Worm (Caenorhabditis elegans): ENCODE measurements around the gene cdk-11.2.

Gene cdk-11.2

DNA sequence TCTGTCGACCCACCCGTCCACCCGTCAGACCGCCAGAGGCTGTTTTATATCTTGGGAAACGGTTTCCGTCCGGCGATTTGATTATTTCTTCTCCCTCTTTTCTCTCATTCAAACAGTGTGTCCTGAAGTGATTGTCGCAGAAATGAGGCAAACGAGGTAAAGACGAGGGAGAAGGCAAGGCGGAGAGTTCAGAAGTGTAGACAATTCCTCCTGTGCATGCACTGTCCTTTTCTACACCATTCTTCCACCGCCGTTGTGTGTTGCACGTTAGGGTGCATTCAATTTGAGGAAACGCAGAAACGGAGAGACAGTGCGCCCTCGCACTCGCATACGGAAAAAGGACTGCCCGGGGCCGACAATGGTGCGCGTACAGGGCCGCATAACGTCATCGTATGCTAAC lies 23.9 kb downstream of the cdk-11.2 start:
- TF ChIP-seq nhr-237 (tag; optimal IDR thresholded peaks at IDR 0.05) (no peak), ztf-11 (tag; optimal IDR thresholded peaks at IDR 0.05) (peak; percentile 57), unc-39 (tag; optimal IDR thresholded peaks at IDR 0.05) (no peak), mls-2 (tag; optimal IDR thresholded peaks at IDR 0.05) (peak; percentile 44), lin-32 (GFP tag; optimal IDR thresholded peaks at IDR 0.05) (no peak), ceh-43 (GFP tag; optimal IDR thresholded peaks at IDR 0.05) (no peak), bed-3 (GFP tag; optimal IDR thresholded peaks at IDR 0.05) (no peak), unc-62 (GFP tag; optimal IDR thresholded peaks at IDR 0.05) (peak; percentile 75), elt-3 (tag; optimal IDR thresholded peaks at IDR 0.05) (no peak), ces-1 (GFP tag; optimal IDR thresholded peaks at IDR 0.05) (peak; percentile 44), blmp-1 (tag; optimal IDR thresholded peaks at IDR 0.05) (no peak), unc-120 (tag; optimal IDR thresholded peaks at IDR 0.05; ENCODE audit: poor library complexity, severe bottlenecking) (peak; percentile 42), ham-2 (GFP tag; optimal IDR thresholded peaks at IDR 0.05) (peak; percentile 26), ceh-83 (GFP tag; optimal IDR thresholded peaks at IDR 0.05) (no peak), mab-5 (tag; optimal IDR thresholded peaks at IDR 0.05) (no peak), sptf-1 (tag; optimal IDR thresholded peaks at IDR 0.05) (peak; percentile 46), lin-13 (tag; optimal IDR thresholded peaks at IDR 0.05) (no peak), nhr-76 (tag; optimal IDR thresholded peaks at IDR 0.05) (no peak), flh-1 (GFP tag; optimal IDR thresholded peaks at IDR 0.05) (no peak), snpc-4 (tag; optimal IDR thresholded peaks at IDR 0.05) (no peak), nhr-2 (tag; optimal IDR thresholded peaks at IDR 0.05) (peak; percentile 51), lsy-2 (tag; optimal IDR thresholded peaks at IDR 0.05) (no peak), mep-1 (tag; optimal IDR thresholded peaks at IDR 0.05) (no peak), sem-2 (GFP tag; optimal IDR thresholded peaks at IDR 0.05) (no peak), cnd-1 (tag; optimal IDR thresholded peaks at IDR 0.05) (peak; percentile 17), zip-8 (tag; optimal IDR thresholded peaks at IDR 0.05) (peak; percentile 21), pha-4 (tag; optimal IDR thresholded peaks at IDR 0.05) (peak; percentile 17), tbx-8 (GFP tag; optimal IDR thresholded peaks at IDR 0.05) (no peak), drap-1 (GFP tag; optimal IDR thresholded peaks at IDR 0.05) (peak; percentile 0), nhr-28 (tag; optimal IDR thresholded peaks at IDR 0.05) (no peak), elt-1 (tag; optimal IDR thresholded peaks at IDR 0.05; ENCODE audit: borderline replicate concordance, insufficient read depth) (no peak), M03D4.4 (tag; optimal IDR thresholded peaks at IDR 0.05) (peak; percentile 62), hlh-1 (tag; optimal IDR thresholded peaks at IDR 0.05) (no peak)

DNA sequence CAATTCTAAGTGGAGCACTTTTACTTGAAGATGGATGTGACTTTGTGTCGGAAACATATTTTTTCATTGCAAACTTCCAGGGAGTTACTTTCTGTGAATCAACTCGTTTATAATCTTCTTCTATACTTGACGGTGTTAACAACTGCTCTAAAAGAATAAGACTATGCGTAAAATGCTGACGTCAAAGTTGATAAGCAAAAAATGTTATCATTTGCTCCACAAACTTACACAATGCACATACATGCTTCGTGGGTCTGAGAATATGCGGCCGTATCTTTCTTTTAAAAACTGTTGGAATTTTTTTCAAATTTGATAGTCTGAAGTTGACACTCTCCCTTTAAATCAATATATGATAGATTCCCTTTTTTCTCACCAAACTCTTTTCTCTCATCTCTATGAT lies 24.4 kb downstream of the cdk-11.2 start:
- TF ChIP-seq hlh-1 (tag; optimal IDR thresholded peaks at IDR 0.05): no peak
- TF ChIP-seq pha-4 (tag; optimal IDR thresholded peaks at IDR 0.05): no peak
- no peak for TF ChIP-seq ceh-39 (tag; optimal IDR thresholded peaks at IDR 0.05)
- TF ChIP-seq unc-62 (GFP tag; optimal IDR thresholded peaks at IDR 0.05): no peak
- no peak for TF ChIP-seq sem-2 (GFP tag; optimal IDR thresholded peaks at IDR 0.05)
- TF ChIP-seq M03D4.4 (tag; optimal IDR thresholded peaks at IDR 0.05): no peak
- TF ChIP-seq ham-2 (GFP tag; optimal IDR thresholded peaks at IDR 0.05): no peak
- no peak for TF ChIP-seq lin-13 (tag; optimal IDR thresholded peaks at IDR 0.05)
- TF ChIP-seq flh-1 (GFP tag; optimal IDR thresholded peaks at IDR 0.05): no peak
- no peak for TF ChIP-seq nhr-76 (tag; optimal IDR thresholded peaks at IDR 0.05)
- TF ChIP-seq mls-2 (tag; optimal IDR thresholded peaks at IDR 0.05): no peak

DNA sequence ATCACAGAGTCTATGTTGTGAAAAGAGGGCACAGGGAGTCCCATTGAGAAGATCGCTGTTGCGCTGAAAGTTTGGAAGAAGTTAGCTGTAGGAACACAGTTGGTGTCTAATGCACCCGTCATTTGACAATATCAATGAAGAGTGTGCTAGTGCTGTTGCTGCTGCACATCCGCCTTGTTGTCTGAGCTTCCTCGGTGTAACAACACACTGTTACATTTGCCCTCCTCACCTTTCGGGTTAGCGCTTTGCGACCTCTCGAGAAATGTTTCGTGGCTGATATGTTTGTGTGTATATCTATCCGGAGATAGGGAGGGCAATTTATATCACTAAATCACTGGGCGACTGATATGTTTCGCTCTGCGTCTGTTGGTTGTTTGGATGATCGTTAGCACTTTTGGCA lies 25.3 kb downstream of the cdk-11.2 start:
- TF ChIP-seq ham-2 (GFP tag; optimal IDR thresholded peaks at IDR 0.05) (peak; percentile 25), hlh-1 (tag; optimal IDR thresholded peaks at IDR 0.05) (peak; percentile 93), mep-1 (tag; optimal IDR thresholded peaks at IDR 0.05) (no peak), M03D4.4 (tag; optimal IDR thresholded peaks at IDR 0.05) (peak; percentile 20), nhr-28 (tag; optimal IDR thresholded peaks at IDR 0.05) (no peak), unc-62 (GFP tag; optimal IDR thresholded peaks at IDR 0.05) (peak; percentile 87), lsy-2 (tag; optimal IDR thresholded peaks at IDR 0.05) (no peak), sem-2 (GFP tag; optimal IDR thresholded peaks at IDR 0.05) (no peak), unc-120 (tag; optimal IDR thresholded peaks at IDR 0.05; ENCODE audit: poor library complexity, severe bottlenecking) (peak; percentile 60), ztf-11 (tag; optimal IDR thresholded peaks at IDR 0.05) (no peak)

- no peak for TF ChIP-seq blmp-1 (tag; optimal IDR thresholded peaks at IDR 0.05)
- no peak for TF ChIP-seq sem-2 (GFP tag; optimal IDR thresholded peaks at IDR 0.05)
- no peak for TF ChIP-seq elt-3 (tag; optimal IDR thresholded peaks at IDR 0.05)
- no peak for TF ChIP-seq bed-3 (GFP tag; optimal IDR thresholded peaks at IDR 0.05)
- TF ChIP-seq hlh-1 (tag; optimal IDR thresholded peaks at IDR 0.05): no peak
- no peak for TF ChIP-seq nhr-28 (tag; optimal IDR thresholded peaks at IDR 0.05)
- no peak for TF ChIP-seq ceh-43 (GFP tag; optimal IDR thresholded peaks at IDR 0.05)
- TF ChIP-seq ztf-11 (tag; optimal IDR thresholded peaks at IDR 0.05): no peak
Observed at ce11 chrX:10393362-10393761, 26.2 kb downstream of the cdk-11.2 start.

Measured in whole organism, mixed stage, embryonic.